Worm (Caenorhabditis elegans) whole organism, mixed stage, embryonic: Measurements from ENCODE around the gene grk-2.

Experiments
- drap-1 ChIP-seq: fragments of 200-800 bp; sonication (Bioruptor generic); optimal IDR thresholded peaks from 3 replicates; lab custom pipeline; 2018; ENCODE audit warnings: mild to moderate bottlenecking, missing genetic modification characterization, missing compliant biosample characterization
- ham-2 ChIP-seq: fragments of 200-800 bp; sonication (Bioruptor generic); optimal IDR thresholded peaks from 2 replicates; lab custom pipeline; 2018; ENCODE audit warnings: mild to moderate bottlenecking, missing genetic modification characterization, missing compliant biosample characterization
- hlh-1 ChIP-seq: fragments of 150-350 bp; optimal IDR thresholded peaks from 2 replicates; lab custom pipeline; 2014; ENCODE audit warnings: missing biosample characterization, missing genetic modification reagents, missing genetic modification characterization
- lin-13 ChIP-seq: fragments of 150-350 bp; optimal IDR thresholded peaks from 2 replicates; lab custom pipeline; 2014; ENCODE audit warnings: missing biosample characterization, missing genetic modification characterization
- lsy-2 ChIP-seq: fragments of 150-350 bp; optimal IDR thresholded peaks from 2 replicates; lab custom pipeline; 2014; ENCODE audit warnings: missing biosample characterization, missing genetic modification characterization
- nhr-12 ChIP-seq: fragments of 150-350 bp; optimal IDR thresholded peaks from 2 replicates; lab custom pipeline; 2014; ENCODE audit warnings: missing biosample characterization, missing genetic modification characterization
- tbx-8 ChIP-seq: fragments of 200-800 bp; sonication (Bioruptor generic); optimal IDR thresholded peaks from 2 replicates; lab custom pipeline; 2018; ENCODE audit warnings: mild to moderate bottlenecking, missing genetic modification characterization, moderate library complexity, missing compliant biosample characterization
- unc-39 ChIP-seq: fragments of 150-350 bp; optimal IDR thresholded peaks from 2 replicates; lab custom pipeline; 2014; ENCODE audit warnings: missing biosample characterization, missing genetic modification characterization

grk-2 gene

DNA sequence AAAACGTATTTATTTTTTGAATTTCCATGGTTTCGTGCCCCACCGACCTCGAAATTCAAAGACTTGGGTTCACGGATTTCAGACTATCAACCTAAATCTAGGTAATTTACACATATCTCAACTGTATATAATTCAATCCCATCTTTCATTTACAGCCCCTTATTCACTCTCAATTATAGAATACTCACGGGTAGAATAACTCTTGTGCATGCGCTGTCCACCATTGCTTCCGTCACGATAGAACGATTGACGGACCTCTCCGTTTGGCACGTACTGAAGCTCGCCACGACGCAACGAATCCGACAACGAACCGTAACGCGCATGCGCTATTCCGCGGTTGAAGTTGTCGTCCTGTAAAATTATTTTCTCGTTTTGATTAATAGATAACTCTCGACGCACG lies 52.8 kb downstream of the grk-2 start:
- no peak for TF ChIP-seq lin-13 (tag; lab: Kevin White, UChicago)
- no peak for TF ChIP-seq ham-2
- TF ChIP-seq lsy-2 = no peak
- TF ChIP-seq nhr-12 = no peak
- no peak for TF ChIP-seq drap-1 (GFP tag; lab: Kevin White, UChicago)
- no peak for TF ChIP-seq unc-39 (tag; lab: Kevin White, UChicago)
- no peak for TF ChIP-seq tbx-8
- TF ChIP-seq hlh-1 (tag; lab: Kevin White, UChicago) = no peak
